Worm (Caenorhabditis elegans) whole organism, young adult: ENCODE data around the gene srw-118.

ENCODE experiments used
- cebp-1 ChIP-seq, 2 experiments: fragments of 200-800 bp in 1 of 2; sonication (Bioruptor generic) in 1 of 2; sonication (generic microtip) in 1 of 2; IDR thresholded peaks in 1 of 2; optimal IDR thresholded peaks in 1 of 2; 2 replicates each; pipeline versions ENCODE4 v1.3.6 to Lab custom; 2017 to 2022; ENCODE audit warnings: missing compliant biosample characterization in 2 of 2, missing genetic modification characterization in 2 of 2, mild to moderate bottlenecking in 1 of 2, missing genetic modification reagents in 1 of 2, moderate library complexity in 1 of 2
- unc-130 ChIP-seq: sonication (generic microtip); optimal IDR thresholded peaks from 2 replicates; lab custom pipeline; 2016; ENCODE audit warnings: missing genetic modification reagents, missing genetic modification characterization, missing compliant biosample characterization

ce11 chrV:2992060-2992459 lies 12.2 kb upstream of the srw-118 start:
- TF ChIP-seq unc-130 (GFP tag; lab: Kevin White, UChicago) (no peak), cebp-1 (GFP tag; IDR thresholded peaks at IDR 0.05; lab: Robert Waterston, UW) (no peak), cebp-1 (tag; optimal IDR thresholded peaks at IDR 0.05; lab: Kevin White, UChicago) (no peak)
